Fruit fly (Drosophila melanogaster): ENCODE measurements around the gene MED19.

- TF ChIP-seq Pif1B (GFP tag; optimal IDR thresholded peaks at IDR 0.05) (no peak), CG14655 (GFP tag; optimal IDR thresholded peaks at IDR 0.05) (no peak), EcR (GFP tag; optimal IDR thresholded peaks at IDR 0.05) (no peak), fd96Ca (GFP tag; IDR thresholded peaks at IDR 0.05) (no peak), CG17806 (tag; optimal IDR thresholded peaks at IDR 0.05) (no peak), CG15710 (tag; optimal IDR thresholded peaks at IDR 0.05) (no peak), CG13204 (GFP tag; optimal IDR thresholded peaks at IDR 0.05) (no peak), CG9948 (tag; optimal IDR thresholded peaks at IDR 0.05) (no peak), CG4496 (GFP tag; IDR thresholded peaks at IDR 0.05) (no peak), Snoo (tag; optimal IDR thresholded peaks at IDR 0.05) (no peak), CG10348 (GFP tag; IDR thresholded peaks at IDR 0.05) (no peak)
Observed at dm6 chr3L:17817821-17818220, 28.5 kb downstream of the MED19 start, which contains the start of gene Ir75a.

Data from whole organism, pupa.